Worm (Caenorhabditis elegans) whole organism, L4/young adult: ENCODE data around the gene F35F10.1.

ENCODE experiments used
- W03F9.2 ChIP-seq: fragments of 150-350 bp; optimal IDR thresholded peaks from 2 replicates; lab custom pipeline; 2014; ENCODE audit warnings: missing biosample characterization, missing genetic modification characterization
- dao-5 ChIP-seq: sonication (generic microtip); optimal IDR thresholded peaks from 2 replicates; lab custom pipeline; 2016; ENCODE audit warnings: missing genotype, missing genetic modification characterization, moderate library complexity, missing compliant biosample characterization
- him-1 ChIP-seq: sonication (generic microtip); optimal IDR thresholded peaks from 2 replicates; lab custom pipeline; 2016; ENCODE audit warnings: missing genotype, missing genetic modification reagents, missing genetic modification characterization, missing compliant biosample characterization

ce11 chrV:3362475-3362874 is 46.4 kb downstream of the F35F10.1 start, which contains the start of gene C04E12.4:
- TF ChIP-seq dao-5 (tag; lab: Kevin White, UChicago) (no peak), him-1 (tag; lab: Kevin White, UChicago) (no peak), W03F9.2 (tag; lab: Kevin White, UChicago) (no peak)
